Fruit fly (Drosophila melanogaster) S2 (cell line): Measurements from ENCODE around the gene CG3739.

ENCODE experiments used
- CG8478 ChIP-seq: fragments of >200 bp; optimal IDR thresholded peaks from 2 replicates; lab custom pipeline; 2018
- CTCF ChIP-seq, 2 experiments: fragments of >200 bp; optimal IDR thresholded peaks; 2 replicates each; lab custom pipeline; 2018

Gene CG3739

dm6 chr3R:19393060-19393459, at the start of gene CG3739:
Gene CG3739 (plus strand): TSS chr3R:19393360.
- no peak for TF ChIP-seq CG8478 (lab: Kevin White, UChicago)
- no peak for TF ChIP-seq CTCF (optimal IDR thresholded peaks at IDR 0.05; lab: Kevin White, UChicago)

- no peak for TF ChIP-seq CG8478 (lab: Kevin White, UChicago)
- TF ChIP-seq CTCF (optimal IDR thresholded peaks at IDR 0.05; lab: Kevin White, UChicago): no peak
Observed at dm6 chr3R:19343534-19344325, 49.4 kb upstream of the CG3739 start.

dm6 chr3R:19345214-19345613, 47.9 kb upstream of the CG3739 start:
- TF ChIP-seq CTCF (optimal IDR thresholded peaks at IDR 0.05; lab: Kevin White, UChicago): no peak
- TF ChIP-seq CG8478 (lab: Kevin White, UChicago): no peak

dm6 chr3R:19346532-19346931, 46.6 kb upstream of the CG3739 start:
- TF ChIP-seq CG8478 (lab: Kevin White, UChicago) (no peak), CTCF (optimal IDR thresholded peaks at IDR 0.05; lab: Kevin White, UChicago) (no peak)

dm6 chr3R:19347678-19348077, 45.5 kb upstream of the CG3739 start:
- TF ChIP-seq CG8478 (lab: Kevin White, UChicago): no peak
- TF ChIP-seq CTCF (optimal IDR thresholded peaks at IDR 0.05; lab: Kevin White, UChicago): no peak

dm6 chr3R:19350375-19350943, 42.7 kb upstream of the CG3739 start:
- TF ChIP-seq CG8478 (lab: Kevin White, UChicago) (no peak), CTCF (optimal IDR thresholded peaks at IDR 0.05; lab: Kevin White, UChicago) (no peak)

dm6 chr3R:19352121-19352520, 41.0 kb upstream of the CG3739 start:
- TF ChIP-seq CTCF (optimal IDR thresholded peaks at IDR 0.05; lab: Kevin White, UChicago) (no peak), CG8478 (lab: Kevin White, UChicago) (no peak)

dm6 chr3R:19353751-19354150, 39.4 kb upstream of the CG3739 start, which contains the start of gene CG43203:
Gene CG43203 (plus strand): TSS chr3R:19354051.
- TF ChIP-seq CG8478 (lab: Kevin White, UChicago) (no peak), CTCF (optimal IDR thresholded peaks at IDR 0.05; lab: Kevin White, UChicago) (no peak)

dm6 chr3R:19362879-19363278, 30.3 kb upstream of the CG3739 start:
- no peak for TF ChIP-seq CG8478 (lab: Kevin White, UChicago)
- no peak for TF ChIP-seq CTCF (optimal IDR thresholded peaks at IDR 0.05; lab: Kevin White, UChicago)

- TF ChIP-seq CTCF (optimal IDR thresholded peaks at IDR 0.05; lab: Kevin White, UChicago) (no peak), CG8478 (lab: Kevin White, UChicago) (no peak)
Observed at dm6 chr3R:19369060-19369459, 24.1 kb upstream of the CG3739 start.

- TF ChIP-seq CG8478 (lab: Kevin White, UChicago) (no peak), CTCF (optimal IDR thresholded peaks at IDR 0.05; lab: Kevin White, UChicago) (no peak)
Observed at dm6 chr3R:19370693-19371092, 22.5 kb upstream of the CG3739 start.

- TF ChIP-seq CTCF (optimal IDR thresholded peaks at IDR 0.05; lab: Kevin White, UChicago) (no peak), CG8478 (lab: Kevin White, UChicago) (no peak)
Observed at dm6 chr3R:19374689-19375088, 18.5 kb upstream of the CG3739 start, which contains the start of gene CG3581. Gene CG3581 (minus strand): TSS chr3R:19374789.

dm6 chr3R:19375923-19376322, 17.2 kb upstream of the CG3739 start, which contains the start of gene CG31404:
Gene CG31404 (minus strand): TSS chr3R:19376023.
- no peak for TF ChIP-seq CTCF (optimal IDR thresholded peaks at IDR 0.05; lab: Kevin White, UChicago)
- TF ChIP-seq CG8478 (lab: Kevin White, UChicago): no peak

dm6 chr3R:19377125-19377524, 16.0 kb upstream of the CG3739 start, which contains the start of gene CG31245:
Gene CG31245 (minus strand): TSS chr3R:19377225.
- TF ChIP-seq CTCF (optimal IDR thresholded peaks at IDR 0.05; lab: Kevin White, UChicago): no peak
- TF ChIP-seq CG8478 (lab: Kevin White, UChicago): no peak

dm6 chr3R:19383298-19383697, 9.9 kb upstream of the CG3739 start:
- no peak for TF ChIP-seq CG8478 (lab: Kevin White, UChicago)
- no peak for TF ChIP-seq CTCF (optimal IDR thresholded peaks at IDR 0.05; lab: Kevin White, UChicago)
